Fruit fly (Drosophila melanogaster) whole organism, embryonic: ENCODE data around the gene CG9372.

Experiments used
- CG16813 ChIP-seq: fragments of 200-800 bp; sonication (Bioruptor generic); IDR thresholded peaks from 3 replicates; pipeline ENCODE4 v1.3.6; 2022; ENCODE audit warnings: missing biosample characterization, missing genetic modification characterization; ENCODE audit not compliant: partially characterized antibody
- CG17385 ChIP-seq: fragments of 200-800 bp; sonication (Bioruptor generic); optimal IDR thresholded peaks from 3 replicates; lab custom pipeline; 2018; ENCODE audit warnings: missing biosample characterization, mild to moderate bottlenecking, missing genetic modification characterization
- CG3281 ChIP-seq: fragments of 200-800 bp; sonication (Bioruptor generic); optimal IDR thresholded peaks from 3 replicates; lab custom pipeline; 2017; ENCODE audit warnings: missing biosample characterization, mild to moderate bottlenecking, missing genetic modification characterization
- CG7357 ChIP-seq: fragments of 200-800 bp; sonication (Bioruptor generic); IDR thresholded peaks from 3 replicates; pipeline ENCODE4 v1.3.6; 2022; ENCODE audit warnings: missing biosample characterization, missing genetic modification characterization
- CG7786 ChIP-seq: fragments of 200-800 bp; sonication (Bioruptor generic); optimal IDR thresholded peaks from 2 replicates; lab custom pipeline; 2016; ENCODE audit warnings: missing biosample characterization, missing genetic modification characterization
- CG9817 ChIP-seq: fragments of 200-800 bp; sonication (Bioruptor generic); optimal IDR thresholded peaks from 2 replicates; lab custom pipeline; 2018; ENCODE audit warnings: missing biosample characterization, mild to moderate bottlenecking, missing genetic modification characterization, moderate library complexity
- CkIIα-i1 ChIP-seq: fragments of 200-800 bp; sonication (Bioruptor generic); IDR thresholded peaks from 2 replicates; pipeline ENCODE4 v1.3.6; 2022; ENCODE audit warnings: missing biosample characterization, missing genetic modification characterization
- Gug ChIP-seq: fragments of 200-800 bp; sonication (Bioruptor generic); IDR thresholded peaks from 4 replicates; pipeline ENCODE4 v1.3.6; 2022; ENCODE audit warnings: missing biosample characterization, missing genetic modification characterization
- H2.0 ChIP-seq: fragments of 200-800 bp; sonication (Bioruptor generic); IDR thresholded peaks from 2 replicates; pipeline ENCODE4 v1.3.6; 2022; ENCODE audit warnings: missing biosample characterization, missing genetic modification characterization
- Sin3A ChIP-seq: fragments of >200 bp; optimal IDR thresholded peaks from 2 replicates; lab custom pipeline; 2018
- bsh ChIP-seq, 2 experiments: fragments of 200-800 bp; sonication (Bioruptor generic); optimal IDR thresholded peaks; 2 replicates each; lab custom pipeline; 2017 to 2018; ENCODE audit warnings: mild to moderate bottlenecking in 2 of 2, missing biosample characterization in 2 of 2, missing genetic modification characterization in 2 of 2, moderate library complexity in 1 of 2
- croc ChIP-seq: fragments of 200-800 bp; sonication (Bioruptor generic); conservative IDR thresholded peaks from 3 replicates; pipeline ENCODE4 v1.3.6; 2022; ENCODE audit warnings: missing biosample characterization, missing genetic modification characterization
- ind ChIP-seq: fragments of 200-800 bp; sonication (Bioruptor generic); optimal IDR thresholded peaks from 3 replicates; lab custom pipeline; 2016; ENCODE audit warnings: missing biosample characterization, missing genetic modification characterization
- sna ChIP-seq: fragments of 200-800 bp; sonication (Bioruptor generic); IDR thresholded peaks from 2 replicates; pipeline ENCODE4 v1.3.6; 2022; ENCODE audit warnings: missing biosample characterization, missing genetic modification characterization; ENCODE audit not compliant: partially characterized antibody

dm6 chr3L:19642448-19643020 is 36.5 kb downstream of the CG9372 start, which contains the start of gene Rnf146:
- TF ChIP-seq H2.0 (GFP tag; lab: Robert Waterston, UW), result no peak
- no peak for TF ChIP-seq CG17385 (GFP tag; lab: Kevin White, UChicago)
- peak in 1 of 2 experiments; percentile 5 for TF ChIP-seq bsh (GFP tag; optimal IDR thresholded peaks at IDR 0.05; lab: Kevin White, UChicago)
- TF ChIP-seq CG7357 (GFP tag; lab: Robert Waterston, UW), result no peak
- TF ChIP-seq CkIIα-i1, result no peak
- TF ChIP-seq CG9817 (tag; lab: Kevin White, UChicago), result no peak
- no peak for TF ChIP-seq ind (GFP tag; lab: Kevin White, UChicago)
- no peak for TF ChIP-seq CG7786 (GFP tag; lab: Kevin White, UChicago)
- TF ChIP-seq CG3281 (GFP tag; lab: Kevin White, UChicago), result no peak
- TF ChIP-seq Sin3A (lab: Kevin White, UChicago), result peak; percentile 2
- no peak for TF ChIP-seq croc (GFP tag; lab: Robert Waterston, UW)
- TF ChIP-seq CG16813 (GFP tag; lab: Robert Waterston, UW), result peak; percentile 40; the same call in 1 of the 3 replicates
- TF ChIP-seq sna (GFP tag; lab: Robert Waterston, UW), result no peak
- TF ChIP-seq Gug (GFP tag; lab: Robert Waterston, UW), result no peak
